Fruit fly (Drosophila melanogaster) whole organism, embryonic: Measurements from ENCODE around the gene fliI.
A peak's percentile ranks its signal among the peaks of the same experiment; 100 is the strongest.

Source experiments
- Adf1 ChIP-seq: fragments of 200-800 bp; sonication (Bioruptor generic); IDR thresholded peaks from 2 replicates; pipeline ENCODE4 v1.3.6; 2022; ENCODE audit warnings: missing biosample characterization, missing genetic modification characterization
- Aef1 ChIP-seq: fragments of 200-800 bp; sonication (Bioruptor generic); IDR thresholded peaks from 3 replicates; pipeline ENCODE4 v1.3.6; 2022; ENCODE audit warnings: missing biosample characterization, missing genetic modification characterization
- CG10543 ChIP-seq: fragments of 200-800 bp; sonication (Bioruptor generic); optimal IDR thresholded peaks from 3 replicates; lab custom pipeline; 2017; ENCODE audit warnings: missing biosample characterization, mild to moderate bottlenecking, missing genetic modification characterization, moderate library complexity
- CG11456 ChIP-seq: fragments of 200-800 bp; sonication (Bioruptor generic); IDR thresholded peaks from 3 replicates; pipeline ENCODE4 v1.3.6; 2022; ENCODE audit warnings: missing biosample characterization, missing genetic modification characterization
- CG12155 ChIP-seq: fragments of 200-800 bp; sonication (Bioruptor generic); optimal IDR thresholded peaks from 3 replicates; lab custom pipeline; 2016; ENCODE audit warnings: missing biosample characterization, missing genetic modification characterization
- CG12942 ChIP-seq: fragments of 200-800 bp; sonication (Bioruptor generic); optimal IDR thresholded peaks from 3 replicates; lab custom pipeline; 2016; ENCODE audit warnings: missing biosample characterization, missing genetic modification characterization
- CG14441 ChIP-seq: fragments of 200-800 bp; sonication (Bioruptor generic); IDR thresholded peaks from 2 replicates; pipeline ENCODE4 v1.3.6; 2022; ENCODE audit warnings: missing biosample characterization, missing genetic modification characterization
- CG14860 ChIP-seq: fragments of 200-800 bp; sonication (Bioruptor generic); IDR thresholded peaks from 3 replicates; pipeline ENCODE4 v1.3.6; 2022; ENCODE audit warnings: missing biosample characterization, missing genetic modification characterization; ENCODE audit not compliant: partially characterized antibody
- CG17361 ChIP-seq: fragments of 200-800 bp; sonication (Bioruptor generic); IDR thresholded peaks from 3 replicates; pipeline ENCODE4 v1.3.6; 2022; ENCODE audit warnings: missing biosample characterization, missing genetic modification characterization
- CG17568 ChIP-seq: fragments of 200-800 bp; sonication (Bioruptor generic); optimal IDR thresholded peaks from 2 replicates; lab custom pipeline; 2018; ENCODE audit warnings: missing biosample characterization, mild to moderate bottlenecking, missing genetic modification characterization, moderate library complexity
- CG17612 ChIP-seq: fragments of 200-800 bp; sonication (Bioruptor generic); IDR thresholded peaks from 2 replicates; pipeline ENCODE4 v1.3.6; 2022; ENCODE audit warnings: missing biosample characterization, missing genetic modification characterization
- CG1792 ChIP-seq: fragments of 200-800 bp; sonication (Bioruptor generic); optimal IDR thresholded peaks from 2 replicates; lab custom pipeline; 2016; ENCODE audit warnings: missing biosample characterization, missing genetic modification characterization
- CG18764 ChIP-seq: fragments of 200-800 bp; sonication (Bioruptor generic); optimal IDR thresholded peaks from 3 replicates; lab custom pipeline; 2016; ENCODE audit warnings: missing biosample characterization, missing genetic modification characterization
- CG2712 ChIP-seq: fragments of 200-800 bp; optimal IDR thresholded peaks from 3 replicates; lab custom pipeline; 2019; ENCODE audit warnings: missing biosample characterization, mild to moderate bottlenecking, missing genetic modification characterization, moderate library complexity
- CG30020 ChIP-seq: fragments of 200-800 bp; optimal IDR thresholded peaks from 2 replicates; lab custom pipeline; 2019; ENCODE audit warnings: missing biosample characterization, mild to moderate bottlenecking, missing genetic modification characterization, moderate library complexity
- CG31224 ChIP-seq: fragments of 200-800 bp; sonication (Bioruptor generic); IDR thresholded peaks from 2 replicates; pipeline ENCODE4 v1.3.6; 2022; ENCODE audit warnings: missing biosample characterization, missing genetic modification characterization
- CG43689 ChIP-seq: fragments of 200-800 bp; sonication (Bioruptor generic); IDR thresholded peaks from 2 replicates; pipeline ENCODE4 v1.3.6; 2022; ENCODE audit warnings: missing biosample characterization, missing genetic modification characterization
- CG5180 ChIP-seq: fragments of 200-800 bp; sonication (Bioruptor generic); optimal IDR thresholded peaks from 3 replicates; lab custom pipeline; 2017; ENCODE audit warnings: missing biosample characterization, missing genetic modification characterization, mild to moderate bottlenecking, moderate library complexity, missing genetic modification reagents
- CG6689 ChIP-seq: fragments of 200-800 bp; sonication (Bioruptor generic); IDR thresholded peaks from 2 replicates; pipeline ENCODE4 v1.3.6; 2022; ENCODE audit warnings: missing biosample characterization, missing genetic modification characterization
- CG6854 ChIP-seq: fragments of 200-800 bp; sonication (Bioruptor generic); optimal IDR thresholded peaks from 3 replicates; lab custom pipeline; 2017; ENCODE audit warnings: missing biosample characterization, mild to moderate bottlenecking, missing genetic modification characterization
- CG7556 ChIP-seq: fragments of 200-800 bp; sonication (Bioruptor generic); optimal IDR thresholded peaks from 2 replicates; lab custom pipeline; 2017; ENCODE audit warnings: missing biosample characterization, mild to moderate bottlenecking, missing genetic modification characterization
- CkIIα-i1 ChIP-seq: fragments of 200-800 bp; sonication (Bioruptor generic); IDR thresholded peaks from 2 replicates; pipeline ENCODE4 v1.3.6; 2022; ENCODE audit warnings: missing biosample characterization, missing genetic modification characterization
- Dad ChIP-seq: fragments of 200-800 bp; sonication (Bioruptor generic); optimal IDR thresholded peaks from 3 replicates; lab custom pipeline; 2016; ENCODE audit warnings: missing biosample characterization, missing genetic modification characterization
- Dfd ChIP-seq, 2 experiments: fragments of >200 bp; optimal IDR thresholded peaks; 2 replicates each; lab custom pipeline; 2017; ENCODE audit warnings: missing biosample characterization in 2 of 2, missing genetic modification characterization in 2 of 2
- Dp ChIP-seq: fragments of 200-800 bp; sonication (Bioruptor generic); optimal IDR thresholded peaks from 2 replicates; lab custom pipeline; 2018; ENCODE audit warnings: missing biosample characterization, mild to moderate bottlenecking, missing genetic modification characterization, moderate library complexity
- GATAe ChIP-seq: fragments of 200-800 bp; sonication (Bioruptor generic); conservative IDR thresholded peaks from 2 replicates; pipeline ENCODE4 v1.3.6; 2022; ENCODE audit warnings: missing biosample characterization, missing genetic modification characterization
- HHEX ChIP-seq: fragments of 200-800 bp; sonication (Bioruptor generic); optimal IDR thresholded peaks from 3 replicates; lab custom pipeline; 2017; ENCODE audit warnings: missing biosample characterization, mild to moderate bottlenecking, missing genetic modification characterization, missing genetic modification reagents
- Hmr ChIP-seq: fragments of 200-800 bp; sonication (Bioruptor generic); optimal IDR thresholded peaks from 3 replicates; lab custom pipeline; 2017; ENCODE audit warnings: mild to moderate bottlenecking, missing biosample characterization, missing genetic modification reagents, missing genetic modification characterization
- Mes4 ChIP-seq: fragments of 200-800 bp; sonication (Bioruptor generic); optimal IDR thresholded peaks from 2 replicates; lab custom pipeline; 2016; ENCODE audit warnings: missing biosample characterization, missing genetic modification characterization
- Ptx1 ChIP-seq: fragments of 200-800 bp; sonication (Bioruptor generic); IDR thresholded peaks from 2 replicates; pipeline ENCODE4 v1.3.6; 2022; ENCODE audit warnings: missing biosample characterization, missing genetic modification characterization
- Six4 ChIP-seq: fragments of 200-800 bp; sonication (Bioruptor generic); optimal IDR thresholded peaks from 2 replicates; lab custom pipeline; 2016; ENCODE audit warnings: missing biosample characterization, missing genetic modification characterization
- TFAM ChIP-seq: fragments of 200-800 bp; sonication (Bioruptor generic); optimal IDR thresholded peaks from 2 replicates; lab custom pipeline; 2017; ENCODE audit warnings: missing biosample characterization, missing genetic modification characterization, inconsistent platforms
- Trl ChIP-seq, 3 experiments: fragments of >200 bp in 2 of 3; fragments of 200-800 bp in 1 of 3; sonication (Bioruptor generic) in 1 of 3; optimal IDR thresholded peaks; 2 replicates in 1 of 3; 3 replicates in 2 of 3; lab custom pipeline; 2016 to 2017; ENCODE audit warnings: missing biosample characterization in 1 of 3, missing genetic modification characterization in 1 of 3
- Xrp1 ChIP-seq: fragments of 200-800 bp; sonication (Bioruptor generic); IDR thresholded peaks from 2 replicates; pipeline ENCODE4 v1.3.6; 2022; ENCODE audit warnings: missing biosample characterization, missing genetic modification characterization
- cas ChIP-seq: fragments of 200-800 bp; sonication (Bioruptor generic); IDR thresholded peaks from 2 replicates; pipeline ENCODE4 v1.3.6; 2022; ENCODE audit warnings: missing biosample characterization, missing genetic modification characterization
- chif ChIP-seq, 2 experiments: fragments of 200-800 bp; sonication (Bioruptor generic); optimal IDR thresholded peaks; 3 replicates each; lab custom pipeline; 2016; ENCODE audit warnings: missing biosample characterization in 2 of 2, missing genetic modification characterization in 2 of 2
- ci ChIP-seq: fragments of 200-800 bp; sonication (Bioruptor generic); IDR thresholded peaks from 3 replicates; pipeline ENCODE4 v1.3.6; 2022; ENCODE audit warnings: missing biosample characterization, missing genetic modification characterization
- croc ChIP-seq: fragments of 200-800 bp; sonication (Bioruptor generic); conservative IDR thresholded peaks from 3 replicates; pipeline ENCODE4 v1.3.6; 2022; ENCODE audit warnings: missing biosample characterization, missing genetic modification characterization
- danr ChIP-seq: fragments of 200-800 bp; sonication (Bioruptor generic); IDR thresholded peaks from 2 replicates; pipeline ENCODE4 v1.3.6; 2022; ENCODE audit warnings: missing biosample characterization, missing genetic modification characterization
- dmrt11E ChIP-seq: fragments of 200-800 bp; sonication (Bioruptor generic); optimal IDR thresholded peaks from 3 replicates; lab custom pipeline; 2018; ENCODE audit warnings: missing biosample characterization, mild to moderate bottlenecking, missing genetic modification characterization, moderate library complexity
- emc ChIP-seq: fragments of 200-800 bp; sonication (Bioruptor generic); optimal IDR thresholded peaks from 2 replicates; lab custom pipeline; 2016; ENCODE audit warnings: missing biosample characterization, missing genetic modification characterization
- ems ChIP-seq: fragments of 200-800 bp; sonication (Bioruptor generic); optimal IDR thresholded peaks from 3 replicates; lab custom pipeline; 2016; ENCODE audit warnings: missing biosample characterization, missing genetic modification characterization
- fd96Cb ChIP-seq: fragments of 200-800 bp; sonication (Bioruptor generic); optimal IDR thresholded peaks from 2 replicates; lab custom pipeline; 2018; ENCODE audit warnings: missing biosample characterization, mild to moderate bottlenecking, missing genetic modification characterization, moderate library complexity
- inv ChIP-seq: fragments of 200-800 bp; sonication (Bioruptor generic); IDR thresholded peaks from 2 replicates; pipeline ENCODE4 v1.3.6; 2022; ENCODE audit warnings: missing biosample characterization, missing genetic modification characterization; ENCODE audit not compliant: partially characterized antibody
- kay ChIP-seq: fragments of 200-800 bp; sonication (Bioruptor generic); optimal IDR thresholded peaks from 2 replicates; lab custom pipeline; 2016; ENCODE audit warnings: missing biosample characterization, missing genetic modification characterization
- lmd ChIP-seq: fragments of 200-800 bp; sonication (Bioruptor generic); IDR thresholded peaks from 2 replicates; pipeline ENCODE4 v1.3.6; 2022; ENCODE audit warnings: missing biosample characterization, missing genetic modification characterization
- lov ChIP-seq, 2 experiments: fragments of 200-800 bp in 1 of 2; fragments of >200 bp in 1 of 2; sonication (Bioruptor generic) in 1 of 2; IDR thresholded peaks in 1 of 2; optimal IDR thresholded peaks in 1 of 2; 2 replicates in 1 of 2; 3 replicates in 1 of 2; pipeline versions ENCODE4 v1.3.6 to Lab custom; 2017 to 2022; ENCODE audit warnings: missing biosample characterization in 1 of 2, missing genetic modification characterization in 1 of 2
- otp ChIP-seq: fragments of 200-800 bp; sonication (Bioruptor generic); IDR thresholded peaks from 3 replicates; pipeline ENCODE4, ENCODE4 v1.3.6; 2022; ENCODE audit warnings: missing biosample characterization, missing genetic modification characterization
- tgo ChIP-seq: fragments of 200-800 bp; sonication (Bioruptor generic); IDR thresholded peaks from 3 replicates; pipeline ENCODE4 v1.3.6; 2022; ENCODE audit warnings: missing biosample characterization, missing genetic modification characterization
- tx ChIP-seq: fragments of 200-800 bp; sonication (Bioruptor generic); optimal IDR thresholded peaks from 2 replicates; lab custom pipeline; 2016; ENCODE audit warnings: missing biosample characterization, missing genetic modification characterization
- vnd ChIP-seq: fragments of 200-800 bp; sonication (Bioruptor generic); IDR thresholded peaks from 3 replicates; pipeline ENCODE4 v1.3.6; 2022; ENCODE audit warnings: missing biosample characterization, missing genetic modification characterization; ENCODE audit not compliant: partially characterized antibody

Gene fliI

DNA sequence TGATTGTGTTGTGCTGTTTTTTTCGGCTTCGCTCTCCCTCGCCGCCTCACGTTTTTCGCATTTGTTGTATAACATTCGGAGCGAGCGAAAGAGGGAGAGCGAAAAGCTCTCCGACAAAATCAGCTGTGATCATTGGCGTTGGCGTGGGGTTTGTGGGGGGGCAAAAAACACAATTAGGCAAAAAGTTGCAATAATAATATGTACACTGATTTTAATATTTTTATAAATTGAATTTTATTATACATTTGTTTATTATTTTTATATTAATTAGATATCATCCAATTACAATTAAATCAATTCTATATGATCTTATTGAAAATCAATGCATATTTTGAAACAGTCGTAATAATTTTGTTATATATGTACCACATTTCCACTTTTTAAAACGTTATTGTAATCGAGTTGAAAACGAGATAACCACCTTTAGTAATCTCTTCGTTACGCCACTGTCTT, 36.1 kb downstream of the fliI start (continued):
- TF ChIP-seq CG7556 (GFP tag; lab: Kevin White, UChicago): peak; percentile 70
- no peak for TF ChIP-seq CG14860
- no peak for TF ChIP-seq TFAM (GFP tag; lab: Kevin White, UChicago)
- TF ChIP-seq danr (GFP tag; lab: Robert Waterston, UW): no peak
- TF ChIP-seq vnd (GFP tag; lab: Robert Waterston, UW): no peak
- TF ChIP-seq lmd (GFP tag; lab: Robert Waterston, UW): peak; percentile 47; the same call in 1 of the 2 replicates
- TF ChIP-seq Adf1 (GFP tag; lab: Robert Waterston, UW): no peak
- TF ChIP-seq fd96Cb (tag; lab: Kevin White, UChicago): peak; percentile 27
- TF ChIP-seq CG6854 (GFP tag; lab: Kevin White, UChicago): peak; percentile 2
- no peak for TF ChIP-seq otp (GFP tag; lab: Robert Waterston, UW)
- TF ChIP-seq CG14441: no peak
- TF ChIP-seq CG18764 (GFP tag; lab: Kevin White, UChicago): no peak
- TF ChIP-seq cas (GFP tag; lab: Robert Waterston, UW): no peak
- TF ChIP-seq CG1792 (GFP tag; lab: Kevin White, UChicago): no peak
- TF ChIP-seq Mes4: no peak
- TF ChIP-seq CG43689 (GFP tag; lab: Robert Waterston, UW): no peak
- no peak for TF ChIP-seq Dad (GFP tag; lab: Kevin White, UChicago)
- peak; percentile 60 for TF ChIP-seq Hmr (GFP tag; lab: Kevin White, UChicago)
- TF ChIP-seq Trl (optimal IDR thresholded peaks at IDR 0.05; lab: Kevin White, UChicago): peak; percentile 20 to 48
- no peak for TF ChIP-seq Trl (GFP tag; optimal IDR thresholded peaks at IDR 0.05; lab: Kevin White, UChicago)
- no peak for TF ChIP-seq CG17612
- TF ChIP-seq emc (GFP tag; lab: Kevin White, UChicago): no peak
- TF ChIP-seq chif (GFP tag; optimal IDR thresholded peaks at IDR 0.05; lab: Kevin White, UChicago): no peak
- TF ChIP-seq CG5180: no peak
- TF ChIP-seq CG10543: no peak
- TF ChIP-seq CG6689: peak; percentile 43; the same call in 1 of the 2 replicates
- TF ChIP-seq croc (GFP tag; lab: Robert Waterston, UW): no peak
- 0 out of 2 replicates have a peak, but pooled peaks have one; percentile 30 for TF ChIP-seq Ptx1 (GFP tag; lab: Robert Waterston, UW)
- no peak for TF ChIP-seq dmrt11E
- no peak for TF ChIP-seq inv (GFP tag; lab: Robert Waterston, UW)
- TF ChIP-seq Six4: no peak
- peak; percentile 35; the same call in 1 of the 3 replicates for TF ChIP-seq tgo (GFP tag; lab: Robert Waterston, UW)
- TF ChIP-seq CG17568 (GFP tag; lab: Kevin White, UChicago): no peak
- peak; percentile 41; the same call in 1 of the 2 replicates for TF ChIP-seq Xrp1 (GFP tag; lab: Robert Waterston, UW)
- peak; percentile 27 for TF ChIP-seq CG12155 (GFP tag; lab: Kevin White, UChicago)
- peak; percentile 40 for TF ChIP-seq CG2712 (tag; lab: Kevin White, UChicago)
- no peak for TF ChIP-seq CG11456 (GFP tag; lab: Robert Waterston, UW)
- TF ChIP-seq tx (GFP tag; lab: Kevin White, UChicago): no peak
- TF ChIP-seq HHEX (GFP tag; lab: Kevin White, UChicago): peak; percentile 52
- no peak for TF ChIP-seq ci (GFP tag; lab: Robert Waterston, UW)
- peak; percentile 52; the same call in 2 of the 3 replicates for TF ChIP-seq CG17361
- TF ChIP-seq GATAe (GFP tag; lab: Robert Waterston, UW): no peak
- TF ChIP-seq CkIIα-i1 (GFP tag; lab: Robert Waterston, UW): no peak
- TF ChIP-seq CG30020 (tag; lab: Kevin White, UChicago): no peak
- TF ChIP-seq CG12942: no peak
- no peak for TF ChIP-seq CG31224 (GFP tag; lab: Robert Waterston, UW)
- no peak for TF ChIP-seq Aef1
- no peak for TF ChIP-seq lov (optimal IDR thresholded peaks at IDR 0.05; lab: Kevin White, UChicago)
- no peak for TF ChIP-seq lov (GFP tag; IDR thresholded peaks at IDR 0.05; lab: Robert Waterston, UW)
- no peak for TF ChIP-seq kay
- TF ChIP-seq Dfd (GFP tag; optimal IDR thresholded peaks at IDR 0.05; lab: Kevin White, UChicago): no peak
- no peak for TF ChIP-seq ems (GFP tag; lab: Kevin White, UChicago)
- TF ChIP-seq Dp: no peak
